Fruit fly (Drosophila melanogaster) whole organism, wandering third instar larva: ENCODE results near the gene htk.

Source experiments
- CG9705 ChIP-seq: fragments of 200-800 bp; sonication (Bioruptor generic); optimal IDR thresholded peaks from 2 replicates; lab custom pipeline; 2018; ENCODE audit warnings: missing biosample characterization, mild to moderate bottlenecking, missing genetic modification characterization
- Dif ChIP-seq: fragments of 200-275, 200-300 bp; sonication (Bioruptor generic); optimal IDR thresholded peaks from 2 replicates; lab custom pipeline; 2018; ENCODE audit warnings: missing biosample characterization, missing genetic modification characterization; ENCODE audit not compliant: partially characterized antibody
- Myc ChIP-seq: fragments of >200 bp; optimal IDR thresholded peaks from 2 replicates; lab custom pipeline; 2017
- h ChIP-seq: fragments of 200-800 bp; sonication (Bioruptor generic); optimal IDR thresholded peaks from 3 replicates; lab custom pipeline; 2016; ENCODE audit warnings: missing biosample characterization, mild to moderate bottlenecking, missing genetic modification characterization
- psq ChIP-seq: fragments of 200-800 bp; sonication (Bioruptor generic); optimal IDR thresholded peaks from 3 replicates; lab custom pipeline; 2017; ENCODE audit warnings: missing biosample characterization, mild to moderate bottlenecking, missing genetic modification characterization, moderate library complexity
- rgr ChIP-seq: fragments of 200-800 bp; sonication (Bioruptor generic); optimal IDR thresholded peaks from 3 replicates; lab custom pipeline; 2016; ENCODE audit warnings: missing biosample characterization, mild to moderate bottlenecking, missing genetic modification characterization
- usp ChIP-seq: fragments of >200 bp; optimal IDR thresholded peaks from 2 replicates; lab custom pipeline; 2017; ENCODE audit warnings: missing biosample characterization, missing genetic modification characterization

dm6 chrX:18838470-18838869, 5.0 kb upstream of the htk start:
- TF ChIP-seq Dif (no peak), Myc (no peak), rgr (GFP tag; lab: Kevin White, UChicago) (no peak), CG9705 (GFP tag; lab: Kevin White, UChicago) (no peak), h (GFP tag; lab: Kevin White, UChicago) (no peak), usp (GFP tag; lab: Kevin White, UChicago) (no peak), psq (no peak)
